Worm (Caenorhabditis elegans): ENCODE results near the gene msp-57.

The msp-57 gene

DNA sequence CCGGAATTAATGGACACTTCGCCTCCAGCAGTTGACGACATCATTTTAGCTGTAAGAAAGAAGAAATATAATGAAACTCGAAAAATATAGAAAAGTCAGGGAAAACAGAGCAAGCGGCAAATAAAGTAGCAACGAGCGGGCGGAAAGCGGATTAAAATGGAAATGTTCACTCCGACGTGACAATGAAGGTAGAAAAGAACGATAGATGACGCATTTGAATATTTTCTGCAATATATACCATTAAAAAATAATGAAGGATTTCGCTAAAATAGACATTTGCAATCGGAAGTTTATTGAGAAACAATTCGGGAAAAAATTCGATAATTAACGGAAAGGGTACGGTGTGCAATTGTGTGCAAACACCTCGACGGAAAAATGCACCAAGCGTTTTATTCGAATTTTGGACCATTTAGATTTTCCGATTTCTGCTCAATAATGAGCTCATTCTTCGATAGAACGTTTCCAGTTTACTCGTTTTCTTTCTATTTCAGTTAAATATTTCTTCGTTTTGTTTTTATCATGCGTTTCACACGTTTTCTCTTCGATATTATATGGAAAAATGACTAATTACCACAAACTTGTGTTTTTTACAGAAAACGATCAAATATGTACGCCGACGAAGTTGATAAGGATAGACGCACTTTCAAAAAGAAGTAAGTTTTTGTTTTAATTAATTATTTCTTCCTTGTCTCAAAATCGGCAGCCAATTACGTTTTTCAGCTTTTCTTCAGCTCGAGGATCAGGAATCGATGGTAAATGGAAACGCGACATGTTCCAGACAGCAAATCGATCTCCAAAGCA, 28.8 kb downstream of the msp-57 start, which contains the start of the genes snpn-1 and C02B10.4 (continued):
- TF ChIP-seq ZK337.2 (GFP tag; IDR thresholded peaks at IDR 0.05) (no peak), pqm-1 (tag; optimal IDR thresholded peaks at IDR 0.05) (no peak), pha-4 (GFP tag; IDR thresholded peaks at IDR 0.05) (no peak), pha-4 (tag; optimal IDR thresholded peaks at IDR 0.05) (peak; percentile 42), ceh-32 (tag; optimal IDR thresholded peaks at IDR 0.05; ENCODE audit: poor library complexity) (no peak), dmd-9 (GFP tag; IDR thresholded peaks at IDR 0.05) (no peak), ces-1 (GFP tag; optimal IDR thresholded peaks at IDR 0.05) (peak; percentile 47), ZK546.5 (tag; optimal IDR thresholded peaks at IDR 0.05) (no peak), nhr-11 (tag; optimal IDR thresholded peaks at IDR 0.05) (no peak), nhr-6 (tag; optimal IDR thresholded peaks at IDR 0.05) (peak; percentile 9), mep-1 (tag; optimal IDR thresholded peaks at IDR 0.05) (peak; percentile 25), Y5F2A.4 (GFP tag; optimal IDR thresholded peaks at IDR 0.05) (no peak), zag-1 (tag; optimal IDR thresholded peaks at IDR 0.05) (no peak), dmd-6 (GFP tag; IDR thresholded peaks at IDR 0.05) (no peak), daf-19 (GFP tag; conservative IDR thresholded peaks at IDR 0.05) (no peak), mes-2 (tag; optimal IDR thresholded peaks at IDR 0.05; ENCODE audit: poor library complexity, severe bottlenecking) (peak; percentile 77), mxl-3 (GFP tag; optimal IDR thresholded peaks at IDR 0.05) (no peak), spr-3 (GFP tag; optimal IDR thresholded peaks at IDR 0.05) (no peak), fkh-10 (GFP tag; optimal IDR thresholded peaks at IDR 0.05) (no peak)

ce11 chrIV:5093462-5093861, 31.1 kb downstream of the msp-57 start:
- TF ChIP-seq R02D3.7 (tag; optimal IDR thresholded peaks at IDR 0.05) (no peak), spr-3 (GFP tag; optimal IDR thresholded peaks at IDR 0.05) (no peak), php-3 (GFP tag; IDR thresholded peaks at IDR 0.05) (no peak), aha-1 (tag) (peak; percentile 94), F49E8.2 (tag; optimal IDR thresholded peaks at IDR 0.05; ENCODE audit: borderline replicate concordance) (no peak), ctbp-1 (GFP tag; IDR thresholded peaks at IDR 0.05) (no peak), snpc-4 (tag; optimal IDR thresholded peaks at IDR 0.05) (no peak)

ce11 chrIV:5100145-5100544, 37.8 kb downstream of the msp-57 start:
- peak; percentile 33 for TF ChIP-seq mep-1 (tag; optimal IDR thresholded peaks at IDR 0.05)
- no peak for TF ChIP-seq nhr-10 (tag; optimal IDR thresholded peaks at IDR 0.05)
- no peak for TF ChIP-seq spr-3 (GFP tag; optimal IDR thresholded peaks at IDR 0.05)
- TF ChIP-seq ctbp-1 (GFP tag; IDR thresholded peaks at IDR 0.05) = peak; percentile 55; the same call in 1 of the 2 replicates
- TF ChIP-seq nhr-48 (tag; optimal IDR thresholded peaks at IDR 0.05) = no peak
- TF ChIP-seq lsy-2 (tag; optimal IDR thresholded peaks at IDR 0.05) = peak in 1 of 2 experiments; percentile 38
- peak in 1 of 2 experiments; percentile 47 for TF ChIP-seq unc-62 (GFP tag; optimal IDR thresholded peaks at IDR 0.05 in 1 of 2)
- TF ChIP-seq unc-62 (tag; optimal IDR thresholded peaks at IDR 0.05) = no peak
- peak; percentile 45 for TF ChIP-seq rbr-2 (tag; optimal IDR thresholded peaks at IDR 0.05)
- peak; percentile 78 for TF ChIP-seq aha-1 (tag)
- no peak for TF ChIP-seq fkh-10 (GFP tag; optimal IDR thresholded peaks at IDR 0.05)
- TF ChIP-seq ceh-32 (tag; optimal IDR thresholded peaks at IDR 0.05; ENCODE audit: poor library complexity) = no peak

DNA sequence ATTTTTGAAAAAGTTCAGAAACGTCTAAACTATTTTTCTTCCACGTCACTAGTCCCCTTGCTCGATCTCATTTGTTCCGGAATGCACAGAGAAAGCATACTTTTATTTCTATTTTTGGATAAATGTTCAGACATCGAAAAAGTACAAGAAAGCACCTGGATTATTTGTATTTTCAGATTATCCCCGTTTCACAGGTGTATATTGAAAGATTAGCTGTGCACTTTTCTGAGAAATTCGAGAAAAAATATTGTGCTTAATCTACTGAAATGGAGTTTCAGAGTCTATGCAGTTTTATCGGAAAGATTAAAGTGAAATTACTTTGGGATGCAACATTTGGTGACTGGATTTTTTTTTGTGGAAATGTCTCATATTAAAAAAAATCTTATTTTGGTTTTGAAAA, 39.6 kb downstream of the msp-57 start:
- TF ChIP-seq ceh-28 (tag; optimal IDR thresholded peaks at IDR 0.05) = no peak

ce11 chrIV:5103229-5103894, 41.0 kb downstream of the msp-57 start, which contains the start of gene C02B10.3:
Gene C02B10.3, minus strand, starts transcription at chrIV:5103279.
- peak in 1 of 2 experiments; percentile 56 for TF ChIP-seq mdl-1 (tag; optimal IDR thresholded peaks at IDR 0.05)
- TF ChIP-seq lsy-2 (tag; optimal IDR thresholded peaks at IDR 0.05) = peak in 1 of 2 experiments; percentile 60
- peak; percentile 86 for TF ChIP-seq aha-1 (tag)
- TF ChIP-seq rbr-2 (tag; optimal IDR thresholded peaks at IDR 0.05) = peak; percentile 66
- peak; percentile 60; the same call in 1 of the 2 replicates for TF ChIP-seq ctbp-1 (GFP tag; IDR thresholded peaks at IDR 0.05)
- TF ChIP-seq ama-1 (optimal IDR thresholded peaks at IDR 0.05) = no peak
- peak; percentile 19 for TF ChIP-seq nhr-11 (tag; optimal IDR thresholded peaks at IDR 0.05)
- peak in 1 of 2 experiments; percentile 81 for TF ChIP-seq unc-62 (GFP tag; optimal IDR thresholded peaks at IDR 0.05 in 1 of 2)
- no peak for TF ChIP-seq unc-62 (tag; optimal IDR thresholded peaks at IDR 0.05)
- peak; percentile 49; the same call in 1 of the 2 replicates for TF ChIP-seq hmg-1.1 (GFP tag; IDR thresholded peaks at IDR 0.05)
- peak; percentile 38 for TF ChIP-seq mep-1 (tag; optimal IDR thresholded peaks at IDR 0.05)
- no peak for TF ChIP-seq ZK337.2 (GFP tag; IDR thresholded peaks at IDR 0.05)
- TF ChIP-seq ceh-32 (tag; optimal IDR thresholded peaks at IDR 0.05; ENCODE audit: poor library complexity) = no peak
- TF ChIP-seq fkh-10 (GFP tag; optimal IDR thresholded peaks at IDR 0.05) = peak; percentile 68
